Fruit fly (Drosophila melanogaster): ENCODE data around the gene CG14015.

DNA sequence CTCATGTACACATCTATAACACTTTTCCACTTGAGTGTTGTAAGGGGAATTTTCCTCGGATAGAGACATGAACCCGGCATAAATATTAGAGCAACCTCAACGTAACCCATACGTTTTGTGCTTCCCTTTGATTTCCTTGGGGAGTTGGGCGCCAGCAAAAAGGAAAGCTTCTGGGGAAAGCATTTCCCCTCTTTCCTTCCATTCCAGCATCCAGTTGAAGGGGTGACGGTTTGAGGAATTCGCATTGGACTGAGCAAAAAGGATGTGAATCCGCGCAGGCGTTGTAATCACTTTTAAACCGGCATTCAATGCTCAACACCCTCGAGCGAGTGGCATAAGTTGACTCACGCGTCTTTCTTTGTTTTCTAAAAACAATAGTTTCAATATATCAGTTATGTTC is 24.1 kb downstream of the CG14015 start:
- TF ChIP-seq CG6854 (GFP tag; optimal IDR thresholded peaks at IDR 0.05) = no peak
- TF ChIP-seq CG6163 (GFP tag; IDR thresholded peaks at IDR 0.05) = no peak
- TF ChIP-seq CG6792 (GFP tag; optimal IDR thresholded peaks at IDR 0.05) = no peak
- TF ChIP-seq OdsH (GFP tag; optimal IDR thresholded peaks at IDR 0.05) = no peak
- no peak for TF ChIP-seq dsx (GFP tag; optimal IDR thresholded peaks at IDR 0.05; ENCODE audit: poor library complexity, severe bottlenecking)
- no peak for TF ChIP-seq pdm3 (GFP tag; optimal IDR thresholded peaks at IDR 0.05)
- no peak for TF ChIP-seq CG32006 (GFP tag; optimal IDR thresholded peaks at IDR 0.05)
- no peak for TF ChIP-seq CG16779 (tag; optimal IDR thresholded peaks at IDR 0.05)
- no peak for TF ChIP-seq CG1621 (tag; optimal IDR thresholded peaks at IDR 0.05)
- no peak for TF ChIP-seq fd59A (GFP tag; optimal IDR thresholded peaks at IDR 0.05)
- TF ChIP-seq Ets21C (GFP tag; optimal IDR thresholded peaks at IDR 0.05) = no peak
- TF ChIP-seq Gug (GFP tag; IDR thresholded peaks at IDR 0.05) = no peak
- TF ChIP-seq Hr38 (GFP tag; optimal IDR thresholded peaks at IDR 0.05) = no peak
